Fruit fly (Drosophila melanogaster) whole organism, embryonic: ENCODE measurements around the gene Vha16-2.

ENCODE experiments used
- Abd-B ChIP-seq: fragments of 200-800 bp; sonication (Bioruptor generic); optimal IDR thresholded peaks from 2 replicates; lab custom pipeline; 2018; ENCODE audit warnings: missing biosample characterization, mild to moderate bottlenecking, missing genetic modification characterization, moderate library complexity
- CG10267 ChIP-seq: fragments of 200-800 bp; sonication (Bioruptor generic); optimal IDR thresholded peaks from 2 replicates; lab custom pipeline; 2018; ENCODE audit warnings: missing biosample characterization, mild to moderate bottlenecking, missing genetic modification characterization, moderate library complexity
- CG11504 ChIP-seq: fragments of 200-800 bp; sonication (Bioruptor generic); optimal IDR thresholded peaks from 3 replicates; lab custom pipeline; 2019; ENCODE audit warnings: missing biosample characterization, mild to moderate bottlenecking, missing genetic modification characterization, moderate library complexity
- CG12236 ChIP-seq: fragments of 200-800 bp; sonication (Bioruptor generic); optimal IDR thresholded peaks from 2 replicates; lab custom pipeline; 2016; ENCODE audit warnings: missing biosample characterization, missing genetic modification characterization
- CG12769 ChIP-seq: fragments of 200-800 bp; sonication (Bioruptor generic); optimal IDR thresholded peaks from 2 replicates; lab custom pipeline; 2019; ENCODE audit warnings: missing biosample characterization, mild to moderate bottlenecking, missing genetic modification characterization, moderate library complexity
- CG14050 ChIP-seq: fragments of 200-800 bp; sonication (Bioruptor generic); IDR thresholded peaks from 3 replicates; pipeline ENCODE4 v1.3.6; 2022; ENCODE audit warnings: missing biosample characterization, missing genetic modification characterization
- CG14667 ChIP-seq: fragments of 200-800 bp; sonication (Bioruptor generic); IDR thresholded peaks from 2 replicates; pipeline ENCODE4 v1.3.6; 2022; ENCODE audit warnings: missing biosample characterization, missing genetic modification characterization
- CG15011 ChIP-seq: fragments of 200-800 bp; sonication (Bioruptor generic); optimal IDR thresholded peaks from 3 replicates; lab custom pipeline; 2018; ENCODE audit warnings: missing biosample characterization, mild to moderate bottlenecking, missing genetic modification characterization
- CG1529 ChIP-seq: fragments of 200-800 bp; sonication (Bioruptor generic); optimal IDR thresholded peaks from 3 replicates; lab custom pipeline; 2018; ENCODE audit warnings: missing biosample characterization, missing genetic modification characterization
- CG15514 ChIP-seq: fragments of 200-800 bp; sonication (Bioruptor generic); optimal IDR thresholded peaks from 3 replicates; lab custom pipeline; 2017; ENCODE audit warnings: missing biosample characterization, missing genetic modification characterization, mild to moderate bottlenecking, moderate library complexity, missing genetic modification reagents
- CG16815 ChIP-seq: fragments of 200-800 bp; sonication (Bioruptor generic); optimal IDR thresholded peaks from 3 replicates; lab custom pipeline; 2017; ENCODE audit warnings: missing biosample characterization, mild to moderate bottlenecking, missing genetic modification characterization
- CG17361 ChIP-seq: fragments of 200-800 bp; sonication (Bioruptor generic); IDR thresholded peaks from 3 replicates; pipeline ENCODE4 v1.3.6; 2022; ENCODE audit warnings: missing biosample characterization, missing genetic modification characterization
- CG17385 ChIP-seq: fragments of 200-800 bp; sonication (Bioruptor generic); optimal IDR thresholded peaks from 3 replicates; lab custom pipeline; 2018; ENCODE audit warnings: missing biosample characterization, mild to moderate bottlenecking, missing genetic modification characterization
- CG17829 ChIP-seq: fragments of 200-800 bp; optimal IDR thresholded peaks from 2 replicates; lab custom pipeline; 2019; ENCODE audit warnings: missing biosample characterization, mild to moderate bottlenecking, missing genetic modification characterization, moderate library complexity
- CG1792 ChIP-seq: fragments of 200-800 bp; sonication (Bioruptor generic); optimal IDR thresholded peaks from 2 replicates; lab custom pipeline; 2016; ENCODE audit warnings: missing biosample characterization, missing genetic modification characterization
- CG18262 ChIP-seq: fragments of 200-800 bp; optimal IDR thresholded peaks from 3 replicates; lab custom pipeline; 2019; ENCODE audit warnings: missing biosample characterization, mild to moderate bottlenecking, missing genetic modification characterization, moderate library complexity
- CG18764 ChIP-seq: fragments of 200-800 bp; sonication (Bioruptor generic); optimal IDR thresholded peaks from 3 replicates; lab custom pipeline; 2016; ENCODE audit warnings: missing biosample characterization, missing genetic modification characterization
- CG2202 ChIP-seq: fragments of 200-800 bp; sonication (Bioruptor generic); optimal IDR thresholded peaks from 2 replicates; lab custom pipeline; 2018; ENCODE audit warnings: missing biosample characterization, mild to moderate bottlenecking, missing genetic modification characterization
- CG3847 ChIP-seq: fragments of 200-800 bp; sonication (Bioruptor generic); IDR thresholded peaks from 2 replicates; pipeline ENCODE4 v1.3.6; 2022; ENCODE audit warnings: missing biosample characterization, missing genetic modification characterization
- CG5180 ChIP-seq: fragments of 200-800 bp; sonication (Bioruptor generic); optimal IDR thresholded peaks from 3 replicates; lab custom pipeline; 2017; ENCODE audit warnings: missing biosample characterization, missing genetic modification characterization, mild to moderate bottlenecking, moderate library complexity, missing genetic modification reagents
- CG6272 ChIP-seq: fragments of 200-800 bp; sonication (Bioruptor generic); IDR thresholded peaks from 2 replicates; pipeline ENCODE4 v1.3.6; 2022; ENCODE audit warnings: missing biosample characterization, missing genetic modification characterization
- CG6683 ChIP-seq: fragments of 200-800 bp; sonication (Bioruptor generic); optimal IDR thresholded peaks from 2 replicates; lab custom pipeline; 2017; ENCODE audit warnings: missing biosample characterization, mild to moderate bottlenecking, missing genetic modification characterization, missing genetic modification reagents
- CG6689 ChIP-seq: fragments of 200-800 bp; sonication (Bioruptor generic); IDR thresholded peaks from 2 replicates; pipeline ENCODE4 v1.3.6; 2022; ENCODE audit warnings: missing biosample characterization, missing genetic modification characterization
- CG6791 ChIP-seq: fragments of 200-800 bp; sonication (Bioruptor generic); IDR thresholded peaks from 3 replicates; pipeline ENCODE4 v1.3.6; 2022; ENCODE audit warnings: missing biosample characterization, missing genetic modification characterization; ENCODE audit not compliant: partially characterized antibody
- CG7786 ChIP-seq: fragments of 200-800 bp; sonication (Bioruptor generic); optimal IDR thresholded peaks from 2 replicates; lab custom pipeline; 2016; ENCODE audit warnings: missing biosample characterization, missing genetic modification characterization
- Chrac-16 ChIP-seq: fragments of 200-800 bp; sonication (Bioruptor generic); optimal IDR thresholded peaks from 3 replicates; lab custom pipeline; 2016; ENCODE audit warnings: missing biosample characterization, missing genetic modification characterization
- Dip3 ChIP-seq: fragments of 200-800 bp; sonication (Bioruptor generic); optimal IDR thresholded peaks from 3 replicates; lab custom pipeline; 2016; ENCODE audit warnings: missing biosample characterization, missing genetic modification characterization
- Hr51 ChIP-seq, 2 experiments: fragments of 200-800 bp; sonication (Bioruptor generic); optimal IDR thresholded peaks; 2 replicates in 1 of 2; 3 replicates in 1 of 2; lab custom pipeline; 2016 to 2018; ENCODE audit warnings: missing biosample characterization in 2 of 2, missing genetic modification characterization in 2 of 2, mild to moderate bottlenecking in 1 of 2, moderate library complexity in 1 of 2
- Jarid2 ChIP-seq: fragments of 200-800 bp; sonication (Bioruptor generic); optimal IDR thresholded peaks from 3 replicates; lab custom pipeline; 2017; ENCODE audit warnings: mild to moderate bottlenecking, missing biosample characterization, missing genetic modification reagents, missing genetic modification characterization
- Neu2 ChIP-seq: fragments of 200-800 bp; sonication (Bioruptor generic); optimal IDR thresholded peaks from 3 replicates; lab custom pipeline; 2016; ENCODE audit warnings: missing biosample characterization, missing genetic modification characterization, borderline replicate concordance
- Sin3A ChIP-seq: fragments of >200 bp; optimal IDR thresholded peaks from 2 replicates; lab custom pipeline; 2018
- Sry-β ChIP-seq: fragments of 200-800 bp; sonication (Bioruptor generic); optimal IDR thresholded peaks from 2 replicates; lab custom pipeline; 2018; ENCODE audit warnings: missing biosample characterization, mild to moderate bottlenecking, missing genetic modification characterization, moderate library complexity
- Sry-δ ChIP-seq: fragments of 200-800 bp; sonication (Bioruptor generic); optimal IDR thresholded peaks from 2 replicates; lab custom pipeline; 2016; ENCODE audit warnings: missing biosample characterization, missing genetic modification characterization
- bsh ChIP-seq, 2 experiments: fragments of 200-800 bp; sonication (Bioruptor generic); optimal IDR thresholded peaks; 2 replicates each; lab custom pipeline; 2017 to 2018; ENCODE audit warnings: mild to moderate bottlenecking in 2 of 2, missing biosample characterization in 2 of 2, missing genetic modification characterization in 2 of 2, moderate library complexity in 1 of 2
- croc ChIP-seq: fragments of 200-800 bp; sonication (Bioruptor generic); conservative IDR thresholded peaks from 3 replicates; pipeline ENCODE4 v1.3.6; 2022; ENCODE audit warnings: missing biosample characterization, missing genetic modification characterization
- dpn ChIP-seq, 2 experiments: fragments of 200-800 bp; sonication (Bioruptor generic); optimal IDR thresholded peaks; 3 replicates each; lab custom pipeline; 2016; ENCODE audit warnings: missing biosample characterization in 2 of 2, missing genetic modification characterization in 2 of 2
- emc ChIP-seq: fragments of 200-800 bp; sonication (Bioruptor generic); optimal IDR thresholded peaks from 2 replicates; lab custom pipeline; 2016; ENCODE audit warnings: missing biosample characterization, missing genetic modification characterization
- gcm2 ChIP-seq: fragments of 200-800 bp; sonication (Bioruptor generic); optimal IDR thresholded peaks from 2 replicates; lab custom pipeline; 2016; ENCODE audit warnings: missing biosample characterization, missing genetic modification characterization
- her ChIP-seq: fragments of 200-800 bp; sonication (Bioruptor generic); optimal IDR thresholded peaks from 2 replicates; lab custom pipeline; 2016; ENCODE audit warnings: missing biosample characterization, missing genetic modification characterization
- hth ChIP-seq: fragments of >200 bp; optimal IDR thresholded peaks from 2 replicates; lab custom pipeline; 2017; ENCODE audit warnings: inconsistent platforms
- lab ChIP-seq: fragments of 200-800 bp; sonication (Bioruptor generic); optimal IDR thresholded peaks from 3 replicates; lab custom pipeline; 2017; ENCODE audit warnings: missing biosample characterization, missing genetic modification characterization, mild to moderate bottlenecking, moderate library complexity, missing genetic modification reagents
- nau ChIP-seq: fragments of 200-800 bp; sonication (Bioruptor generic); optimal IDR thresholded peaks from 3 replicates; lab custom pipeline; 2017; ENCODE audit warnings: missing biosample characterization, mild to moderate bottlenecking, missing genetic modification characterization, missing genetic modification reagents
- pb ChIP-seq: fragments of 200-800 bp; sonication (Bioruptor generic); optimal IDR thresholded peaks from 3 replicates; lab custom pipeline; 2016; ENCODE audit warnings: missing biosample characterization, missing genetic modification characterization
- pnt ChIP-seq: fragments of 200-800 bp; sonication (Bioruptor generic); optimal IDR thresholded peaks from 3 replicates; lab custom pipeline; 2016; ENCODE audit warnings: missing biosample characterization, missing genetic modification characterization
- pum ChIP-seq: fragments of 200-800 bp; sonication (Bioruptor generic); optimal IDR thresholded peaks from 2 replicates; lab custom pipeline; 2016; ENCODE audit warnings: missing biosample characterization, missing genetic modification characterization
- sc ChIP-seq, 3 experiments: fragments of >200 bp in 2 of 3; fragments of 200-800 bp in 1 of 3; sonication (Bioruptor generic) in 1 of 3; optimal IDR thresholded peaks; 2 replicates in 2 of 3; 3 replicates in 1 of 3; lab custom pipeline; 2017; ENCODE audit warnings: mild to moderate bottlenecking in 1 of 3, missing biosample characterization in 1 of 3, missing genetic modification characterization in 1 of 3, missing genetic modification reagents in 1 of 3
- sob ChIP-seq: fragments of 200-800 bp; sonication (Bioruptor generic); IDR thresholded peaks from 2 replicates; pipeline ENCODE4 v1.3.6; 2022; ENCODE audit warnings: missing biosample characterization, missing genetic modification characterization
- sr ChIP-seq: fragments of 200-800 bp; sonication (Bioruptor generic); IDR thresholded peaks from 3 replicates; pipeline ENCODE4 v1.3.6; 2022; ENCODE audit warnings: missing biosample characterization, missing genetic modification characterization
- stc ChIP-seq: fragments of 200-800 bp; sonication (Bioruptor generic); IDR thresholded peaks from 2 replicates; pipeline ENCODE4 v1.3.6; 2022; ENCODE audit warnings: missing biosample characterization, missing genetic modification characterization

The Vha16-2 gene

dm6 chr3L:11448935-11449334 is 25.8 kb upstream of the Vha16-2 start (continued):
- TF ChIP-seq her (peak; percentile 7), pb (GFP tag; lab: Kevin White, UChicago) (peak; percentile 17), CG17385 (GFP tag; lab: Kevin White, UChicago) (peak; percentile 25), Dip3 (peak; percentile 2), sob (GFP tag; lab: Robert Waterston, UW) (peak; percentile 59; the same call in 1 of the 2 replicates), CG15011 (GFP tag; lab: Kevin White, UChicago) (peak; percentile 15), CG6791 (no peak), emc (GFP tag; lab: Kevin White, UChicago) (peak; percentile 37), sr (0 out of 3 replicates have a peak, but pooled peaks have one; percentile 37), CG14050 (GFP tag; lab: Robert Waterston, UW) (peak; percentile 19; the same call in 1 of the 3 replicates), Sry-β (no peak), CG10267 (tag; lab: Kevin White, UChicago) (peak; percentile 6), Sin3A (lab: Kevin White, UChicago) (no peak), CG1529 (GFP tag; lab: Kevin White, UChicago) (peak; percentile 5), CG1792 (GFP tag; lab: Kevin White, UChicago) (peak; percentile 44), nau (GFP tag; lab: Kevin White, UChicago) (peak; percentile 15), CG6689 (GFP tag; lab: Robert Waterston, UW) (peak; percentile 67), Chrac-16 (peak; percentile 39), CG7786 (peak; percentile 69), CG11504 (tag; lab: Kevin White, UChicago) (peak; percentile 64), hth (no peak), CG18764 (peak; percentile 48), CG6683 (GFP tag; lab: Kevin White, UChicago) (no peak), CG3847 (GFP tag; lab: Robert Waterston, UW) (peak; percentile 47; the same call in 1 of the 2 replicates), Abd-B (GFP tag; lab: Kevin White, UChicago) (peak; percentile 20), pnt (GFP tag; lab: Kevin White, UChicago) (peak; percentile 46), CG17361 (GFP tag; lab: Robert Waterston, UW) (peak; percentile 44; the same call in 1 of the 3 replicates), croc (peak; percentile 41; the same call in 2 of the 3 replicates), stc (0 out of 2 replicates have a peak, but pooled peaks have one; percentile 21), bsh (GFP tag; optimal IDR thresholded peaks at IDR 0.05; lab: Kevin White, UChicago) (peak; percentile 66 to 71), Jarid2 (GFP tag; lab: Kevin White, UChicago) (no peak), CG5180 (GFP tag; lab: Kevin White, UChicago) (peak; percentile 5), CG16815 (GFP tag; lab: Kevin White, UChicago) (peak; percentile 31), CG14667 (GFP tag; lab: Robert Waterston, UW) (peak; percentile 50; the same call in 1 of the 2 replicates), pum (GFP tag; lab: Kevin White, UChicago) (peak; percentile 41), Sry-δ (GFP tag; lab: Kevin White, UChicago) (peak; percentile 41), CG18262 (tag; lab: Kevin White, UChicago) (peak; percentile 53), CG17829 (peak; percentile 32), CG12769 (tag; lab: Kevin White, UChicago) (peak; percentile 18), CG12236 (GFP tag; lab: Kevin White, UChicago) (peak; percentile 13), CG6272 (GFP tag; lab: Robert Waterston, UW) (0 out of 2 replicates have a peak, but pooled peaks have one; percentile 45), sc (optimal IDR thresholded peaks at IDR 0.05; lab: Kevin White, UChicago) (no peak), sc (GFP tag; optimal IDR thresholded peaks at IDR 0.05; lab: Kevin White, UChicago) (peak; percentile 31), lab (GFP tag; lab: Kevin White, UChicago) (peak; percentile 67), CG2202 (tag; lab: Kevin White, UChicago) (no peak), dpn (GFP tag; optimal IDR thresholded peaks at IDR 0.05; lab: Kevin White, UChicago) (peak; percentile 32 to 44), CG15514 (peak; percentile 6), Hr51 (GFP tag; optimal IDR thresholded peaks at IDR 0.05; lab: Kevin White, UChicago) (peak; percentile 17 to 48), gcm2 (GFP tag; lab: Kevin White, UChicago) (peak; percentile 13), Neu2 (no peak)
